Worm (Caenorhabditis elegans) whole organism, L1 larva: ENCODE measurements around the gene C54D10.3.

ENCODE experiments used
- ama-1 ChIP-seq: fragments of 150-350 bp; optimal IDR thresholded peaks from 2 replicates; lab custom pipeline; 2014
- ceh-88 ChIP-seq: fragments of 200-800 bp; sonication (Bioruptor generic); IDR thresholded peaks from 2 replicates; pipeline ENCODE4 v1.3.6; 2022; ENCODE audit warnings: missing genetic modification characterization, missing compliant biosample characterization
- elt-2 ChIP-seq: sonication (generic microtip); optimal IDR thresholded peaks from 2 replicates; lab custom pipeline; 2016; ENCODE audit warnings: missing genetic modification characterization, mild to moderate bottlenecking, inconsistent platforms, missing compliant biosample characterization, missing genetic modification reagents
- lsy-2 ChIP-seq, 2 experiments: fragments of 150-350 bp; optimal IDR thresholded peaks; 2 replicates each; lab custom pipeline; 2014; ENCODE audit warnings: missing biosample characterization in 2 of 2, missing genetic modification characterization in 2 of 2
- nhr-11 ChIP-seq: fragments of 150-350 bp; optimal IDR thresholded peaks from 2 replicates; lab custom pipeline; 2014; ENCODE audit warnings: missing biosample characterization, missing genetic modification characterization
- pqm-1 ChIP-seq: sonication (generic microtip); optimal IDR thresholded peaks from 3 replicates; lab custom pipeline; 2017; ENCODE audit warnings: missing biosample characterization, missing genetic modification characterization
- sox-4 ChIP-seq: sonication (generic microtip); optimal IDR thresholded peaks from 2 replicates; lab custom pipeline; 2016; ENCODE audit warnings: missing genetic modification characterization, missing compliant biosample characterization
- sup-37 ChIP-seq: fragments of 200-800 bp; sonication (Bioruptor generic); optimal IDR thresholded peaks from 2 replicates; lab custom pipeline; 2018; ENCODE audit warnings: mild to moderate bottlenecking, missing genetic modification characterization, missing compliant biosample characterization
- tbx-2 ChIP-seq: sonication (generic microtip); optimal IDR thresholded peaks from 2 replicates; lab custom pipeline; 2016; ENCODE audit warnings: missing genetic modification characterization, missing compliant biosample characterization
- unc-130 ChIP-seq: fragments of 150-350 bp; optimal IDR thresholded peaks from 2 replicates; lab custom pipeline; 2017; ENCODE audit warnings: missing biosample characterization, missing genetic modification characterization, inconsistent platforms
- unc-62 ChIP-seq: fragments of 150-350 bp; optimal IDR thresholded peaks from 2 replicates; lab custom pipeline; 2014; ENCODE audit warnings: missing biosample characterization, missing genetic modification reagents, missing genetic modification characterization
- ztf-4 ChIP-seq: fragments of 150-350 bp; optimal IDR thresholded peaks from 2 replicates; lab custom pipeline; 2014; ENCODE audit warnings: missing biosample characterization, missing genetic modification characterization

DNA sequence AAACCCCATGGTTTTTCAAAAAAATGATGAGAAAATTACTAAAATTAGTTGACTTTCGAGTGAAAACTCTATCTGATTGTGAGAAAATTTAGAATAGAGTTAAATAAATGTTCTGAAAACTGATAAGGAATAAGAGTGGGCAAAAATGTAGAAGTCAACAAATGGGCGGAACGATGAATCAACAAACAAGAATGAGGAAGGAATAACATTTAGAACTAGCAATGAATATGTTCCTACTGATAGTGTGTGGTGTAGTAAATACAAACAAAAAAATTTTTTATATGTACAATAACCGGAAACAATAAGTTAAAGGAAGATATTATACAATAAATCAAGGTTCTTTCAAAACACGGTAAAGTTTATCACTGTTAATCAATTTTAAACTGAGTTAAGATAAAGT is 25.4 kb downstream of the C54D10.3 start, which contains the start of gene pals-39:
- TF ChIP-seq sup-37 (GFP tag; lab: Kevin White, UChicago) = no peak
- TF ChIP-seq unc-130 = no peak
- TF ChIP-seq tbx-2 (tag; lab: Kevin White, UChicago) = no peak
- no peak for TF ChIP-seq ama-1 (lab: Kevin White, UChicago)
- TF ChIP-seq ztf-4 (tag; lab: Kevin White, UChicago) = no peak
- TF ChIP-seq lsy-2 (tag; optimal IDR thresholded peaks at IDR 0.05; lab: Kevin White, UChicago) = no peak
- no peak for TF ChIP-seq sox-4 (tag; lab: Kevin White, UChicago)
- TF ChIP-seq pqm-1 = no peak
- no peak for TF ChIP-seq ceh-88 (GFP tag; lab: Robert Waterston, UW)
- TF ChIP-seq unc-62 (GFP tag; lab: Kevin White, UChicago) = no peak
- no peak for TF ChIP-seq elt-2 (tag; lab: Kevin White, UChicago)
- TF ChIP-seq nhr-11 = no peak
